Worm (Caenorhabditis elegans): Measurements from ENCODE around the gene ZC443.1.

DNA sequence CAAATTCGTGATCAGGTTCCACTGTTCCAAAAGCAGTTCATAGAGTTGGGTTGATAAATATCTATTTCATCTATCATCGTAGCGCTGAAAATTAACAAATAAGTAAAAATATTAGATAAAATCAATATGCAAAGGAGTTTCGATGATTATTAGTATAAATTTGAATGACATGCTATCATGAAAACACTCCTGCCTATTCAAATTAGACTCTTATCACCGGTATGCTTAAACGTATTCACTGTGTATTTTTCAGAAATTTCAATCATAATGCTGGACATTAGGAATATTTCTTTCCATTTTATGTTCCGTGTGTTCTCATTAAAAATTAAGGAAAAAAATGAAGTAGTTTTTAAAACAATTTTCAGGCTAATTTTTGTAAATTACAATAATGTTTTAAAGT is 35.4 kb upstream of the ZC443.1 start, which contains the start of gene C44H9.6:
- TF ChIP-seq him-1 (tag; optimal IDR thresholded peaks at IDR 0.05) = no peak
- TF ChIP-seq W03F9.2 (tag; optimal IDR thresholded peaks at IDR 0.05) = no peak
